Fruit fly (Drosophila melanogaster) whole organism, wandering third instar larva: Measurements from ENCODE around the gene mex1.

Source experiments
- Abd-B ChIP-seq: fragments of >200 bp; optimal IDR thresholded peaks from 2 replicates; lab custom pipeline; 2017; ENCODE audit warnings: missing biosample characterization, missing genetic modification characterization
- CG32264 ChIP-seq: fragments of 200-800 bp; sonication (Bioruptor generic); optimal IDR thresholded peaks from 2 replicates; lab custom pipeline; 2016; ENCODE audit warnings: missing biosample characterization, missing genetic modification characterization
- CG9705 ChIP-seq: fragments of 200-800 bp; sonication (Bioruptor generic); optimal IDR thresholded peaks from 2 replicates; lab custom pipeline; 2018; ENCODE audit warnings: missing biosample characterization, mild to moderate bottlenecking, missing genetic modification characterization
- CrebA ChIP-seq: fragments of 200-800 bp; sonication (Bioruptor generic); optimal IDR thresholded peaks from 2 replicates; lab custom pipeline; 2016; ENCODE audit warnings: missing biosample characterization, mild to moderate bottlenecking, missing genetic modification characterization, borderline replicate concordance
- Dfd ChIP-seq: fragments of >200 bp; optimal IDR thresholded peaks from 2 replicates; lab custom pipeline; 2017; ENCODE audit warnings: missing biosample characterization, missing genetic modification characterization
- Dif ChIP-seq: fragments of 200-275, 200-300 bp; sonication (Bioruptor generic); optimal IDR thresholded peaks from 2 replicates; lab custom pipeline; 2018; ENCODE audit warnings: missing biosample characterization, missing genetic modification characterization; ENCODE audit not compliant: partially characterized antibody
- GATAd ChIP-seq: sonication (Bioruptor generic); optimal IDR thresholded peaks from 2 replicates; lab custom pipeline; 2016; ENCODE audit warnings: missing biosample characterization, missing genetic modification characterization
- HLH106 ChIP-seq: fragments of 200-800 bp; optimal IDR thresholded peaks from 3 replicates; lab custom pipeline; 2019; ENCODE audit warnings: missing biosample characterization, mild to moderate bottlenecking, missing genetic modification characterization, moderate library complexity
- Hnf4 ChIP-seq: fragments of 200-800 bp; sonication (Bioruptor generic); optimal IDR thresholded peaks from 2 replicates; lab custom pipeline; 2016; ENCODE audit warnings: missing biosample characterization, mild to moderate bottlenecking, missing genetic modification characterization
- Hr78 ChIP-seq: fragments of >200 bp; optimal IDR thresholded peaks from 2 replicates; lab custom pipeline; 2017; ENCODE audit warnings: missing biosample characterization, missing genetic modification characterization
- Hr83 ChIP-seq: fragments of 200-300 bp; sonication (Bioruptor generic); optimal IDR thresholded peaks from 2 replicates; lab custom pipeline; 2016; ENCODE audit warnings: missing biosample characterization, mild to moderate bottlenecking, missing genetic modification characterization, moderate library complexity; ENCODE audit not compliant: poor library complexity, severe bottlenecking
- Jra ChIP-seq: sonication (Bioruptor generic); optimal IDR thresholded peaks from 2 replicates; lab custom pipeline; 2016; ENCODE audit warnings: missing biosample characterization, missing genetic modification characterization
- Mio ChIP-seq: sonication (Bioruptor generic); optimal IDR thresholded peaks from 2 replicates; lab custom pipeline; 2016; ENCODE audit warnings: missing biosample characterization, missing genetic modification characterization
- Myc ChIP-seq: fragments of >200 bp; optimal IDR thresholded peaks from 2 replicates; lab custom pipeline; 2017
- N ChIP-seq: fragments of >200 bp; optimal IDR thresholded peaks from 2 replicates; lab custom pipeline; 2018; ENCODE audit warnings: missing biosample characterization, missing external identifiers, missing genetic modification characterization
- OdsH ChIP-seq: fragments of 200-800 bp; sonication (Bioruptor generic); optimal IDR thresholded peaks from 2 replicates; lab custom pipeline; 2016; ENCODE audit warnings: missing biosample characterization, mild to moderate bottlenecking, missing genetic modification characterization
- Rel ChIP-seq, 2 experiments: fragments of 200-800 bp; sonication (Bioruptor generic) in 1 of 2; optimal IDR thresholded peaks; 2 replicates in 1 of 2; 3 replicates in 1 of 2; lab custom pipeline; 2016 to 2019; ENCODE audit warnings: mild to moderate bottlenecking in 2 of 2, missing biosample characterization in 2 of 2, missing genetic modification characterization in 2 of 2, moderate library complexity in 1 of 2
- Sp1 ChIP-seq: fragments of 200-800 bp; sonication (Bioruptor generic); optimal IDR thresholded peaks from 3 replicates; lab custom pipeline; 2019; ENCODE audit warnings: missing biosample characterization, mild to moderate bottlenecking, missing genetic modification characterization, moderate library complexity
- Vsx2 ChIP-seq: fragments of 200-300, 225-300 bp; sonication (Bioruptor generic); optimal IDR thresholded peaks from 2 replicates; lab custom pipeline; 2018; ENCODE audit warnings: missing biosample characterization, missing genetic modification characterization; ENCODE audit not compliant: partially characterized antibody
- br ChIP-seq: fragments of 200-800 bp; sonication (Bioruptor generic); optimal IDR thresholded peaks from 2 replicates; lab custom pipeline; 2016; ENCODE audit warnings: missing biosample characterization, missing genetic modification characterization
- brk ChIP-seq: fragments of 200-800 bp; sonication (Bioruptor generic); optimal IDR thresholded peaks from 2 replicates; lab custom pipeline; 2016; ENCODE audit warnings: missing biosample characterization, mild to moderate bottlenecking, missing genetic modification characterization
- dl ChIP-seq, 2 experiments: fragments of 175-275, 200-275 bp in 1 of 2; fragments of 200-275 bp in 1 of 2; sonication (Bioruptor generic); optimal IDR thresholded peaks; lab custom pipeline; 2018; ENCODE audit warnings: mild to moderate bottlenecking in 2 of 2, missing biosample characterization in 2 of 2, missing genetic modification characterization in 2 of 2, moderate library complexity in 2 of 2; ENCODE audit not compliant: partially characterized antibody in 2 of 2, insufficient read depth in 1 of 2
- dmrt93B ChIP-seq: fragments of 200-800 bp; sonication (Bioruptor generic); optimal IDR thresholded peaks from 2 replicates; lab custom pipeline; 2018; ENCODE audit warnings: missing biosample characterization, mild to moderate bottlenecking, missing genetic modification characterization
- dsf ChIP-seq: sonication (Bioruptor generic); optimal IDR thresholded peaks from 2 replicates; lab custom pipeline; 2016; ENCODE audit warnings: missing biosample characterization, missing genetic modification characterization, borderline replicate concordance
- ey ChIP-seq: fragments of 200-800 bp; sonication (Bioruptor generic); optimal IDR thresholded peaks from 2 replicates; lab custom pipeline; 2016; ENCODE audit warnings: missing biosample characterization, missing genetic modification characterization
- foxo ChIP-seq, 2 experiments: fragments of 200-800 bp; sonication (Bioruptor generic); optimal IDR thresholded peaks; 2 replicates in 1 of 2; 3 replicates in 1 of 2; lab custom pipeline; 2016 to 2017; ENCODE audit warnings: missing biosample characterization in 2 of 2, missing genetic modification characterization in 2 of 2
- fru ChIP-seq: fragments of 200-800 bp; sonication (Bioruptor generic); optimal IDR thresholded peaks from 3 replicates; lab custom pipeline; 2016; ENCODE audit warnings: missing biosample characterization, mild to moderate bottlenecking, missing genetic modification characterization
- h ChIP-seq: fragments of 200-800 bp; sonication (Bioruptor generic); optimal IDR thresholded peaks from 3 replicates; lab custom pipeline; 2016; ENCODE audit warnings: missing biosample characterization, mild to moderate bottlenecking, missing genetic modification characterization
- jim ChIP-seq: fragments of 175-275, 200-325 bp; sonication (Bioruptor generic); optimal IDR thresholded peaks from 2 replicates; lab custom pipeline; 2016; ENCODE audit warnings: missing biosample characterization, mild to moderate bottlenecking, missing genetic modification characterization
- lola ChIP-seq: fragments of >200 bp; optimal IDR thresholded peaks from 2 replicates; lab custom pipeline; 2017; ENCODE audit warnings: missing biosample characterization, missing genetic modification characterization
- pan ChIP-seq: fragments of >200 bp; optimal IDR thresholded peaks from 2 replicates; lab custom pipeline; 2017
- psq ChIP-seq: fragments of 200-800 bp; sonication (Bioruptor generic); optimal IDR thresholded peaks from 3 replicates; lab custom pipeline; 2017; ENCODE audit warnings: missing biosample characterization, mild to moderate bottlenecking, missing genetic modification characterization, moderate library complexity
- rgr ChIP-seq: fragments of 200-800 bp; sonication (Bioruptor generic); optimal IDR thresholded peaks from 3 replicates; lab custom pipeline; 2016; ENCODE audit warnings: missing biosample characterization, mild to moderate bottlenecking, missing genetic modification characterization
- sage ChIP-seq: fragments of 200-800 bp; sonication (Bioruptor generic); optimal IDR thresholded peaks from 2 replicates; lab custom pipeline; 2016; ENCODE audit warnings: missing biosample characterization, mild to moderate bottlenecking, missing genetic modification characterization
- sv ChIP-seq: fragments of 200-800 bp; sonication (Bioruptor generic); optimal IDR thresholded peaks from 3 replicates; lab custom pipeline; 2016; ENCODE audit warnings: missing biosample characterization, missing genetic modification characterization
- tai ChIP-seq: sonication (Bioruptor generic); optimal IDR thresholded peaks from 2 replicates; lab custom pipeline; 2016; ENCODE audit warnings: missing biosample characterization, missing genetic modification characterization
- usp ChIP-seq: fragments of >200 bp; optimal IDR thresholded peaks from 2 replicates; lab custom pipeline; 2017; ENCODE audit warnings: missing biosample characterization, missing genetic modification characterization
- woc ChIP-seq: sonication (Bioruptor generic); optimal IDR thresholded peaks from 2 replicates; lab custom pipeline; 2016; ENCODE audit warnings: missing biosample characterization, mild to moderate bottlenecking, missing genetic modification characterization

mex1 gene

dm6 chr3L:15519492-15519891 is at the start of gene mex1:
mex1 (minus strand) TSS chr3L:15519592.
- TF ChIP-seq Hnf4 (GFP tag; lab: Kevin White, UChicago), result no peak
- TF ChIP-seq tai (GFP tag; lab: Kevin White, UChicago), result no peak
- TF ChIP-seq brk (GFP tag; lab: Kevin White, UChicago), result no peak
- no peak for TF ChIP-seq br (GFP tag; lab: Kevin White, UChicago)
- TF ChIP-seq lola, result no peak
- no peak for TF ChIP-seq Mio (GFP tag; lab: Kevin White, UChicago)
- no peak for TF ChIP-seq Vsx2
- TF ChIP-seq Hr83 (GFP tag; lab: Kevin White, UChicago), result no peak
- TF ChIP-seq GATAd (GFP tag; lab: Kevin White, UChicago), result no peak
- TF ChIP-seq usp (GFP tag; lab: Kevin White, UChicago), result no peak
- no peak for TF ChIP-seq jim (GFP tag; lab: Kevin White, UChicago)
- TF ChIP-seq Myc (lab: Kevin White, UChicago), result no peak

- no peak for TF ChIP-seq Rel (GFP tag; optimal IDR thresholded peaks at IDR 0.05; lab: Kevin White, UChicago)
- peak; percentile 77 for TF ChIP-seq Rel (tag; optimal IDR thresholded peaks at IDR 0.05; lab: Kevin White, UChicago)
- no peak for TF ChIP-seq Mio (GFP tag; lab: Kevin White, UChicago)
Measured at dm6 chr3L:15568748-15569147, 49.4 kb upstream of the mex1 start.

- TF ChIP-seq CG9705 (GFP tag; lab: Kevin White, UChicago) (no peak), OdsH (GFP tag; lab: Kevin White, UChicago) (peak; percentile 19), dl (GFP tag; optimal IDR thresholded peaks at IDR 0.05; lab: Kevin White, UChicago; ENCODE audit: insufficient read depth in 1 of 2, partially characterized antibody in 2 of 2) (no peak), sage (GFP tag; lab: Kevin White, UChicago) (no peak), rgr (GFP tag; lab: Kevin White, UChicago) (peak; percentile 68), Hr83 (GFP tag; lab: Kevin White, UChicago) (peak; percentile 90), jim (GFP tag; lab: Kevin White, UChicago) (peak; percentile 28), CG32264 (GFP tag; lab: Kevin White, UChicago) (peak; percentile 32), Sp1 (peak; percentile 55), br (GFP tag; lab: Kevin White, UChicago) (peak; percentile 47), Rel (GFP tag; optimal IDR thresholded peaks at IDR 0.05; lab: Kevin White, UChicago) (peak; percentile 36), Rel (tag; optimal IDR thresholded peaks at IDR 0.05; lab: Kevin White, UChicago) (no peak), psq (GFP tag; lab: Kevin White, UChicago) (peak; percentile 66), h (GFP tag; lab: Kevin White, UChicago) (peak; percentile 66)
Measured at dm6 chr3L:15566484-15566955, 47.1 kb upstream of the mex1 start.

- TF ChIP-seq OdsH (GFP tag; lab: Kevin White, UChicago), result no peak
- no peak for TF ChIP-seq Myc (lab: Kevin White, UChicago)
- no peak for TF ChIP-seq Dif (GFP tag; lab: Kevin White, UChicago)
- TF ChIP-seq N (GFP tag; lab: Kevin White, UChicago), result peak; percentile 53
- no peak for TF ChIP-seq h (GFP tag; lab: Kevin White, UChicago)
- TF ChIP-seq sv (GFP tag; lab: Kevin White, UChicago), result peak; percentile 18
- no peak for TF ChIP-seq Rel (GFP tag; optimal IDR thresholded peaks at IDR 0.05; lab: Kevin White, UChicago)
- TF ChIP-seq Rel (tag; optimal IDR thresholded peaks at IDR 0.05; lab: Kevin White, UChicago), result peak; percentile 89
- peak; percentile 60 for TF ChIP-seq Hr83 (GFP tag; lab: Kevin White, UChicago)
- TF ChIP-seq Dfd (GFP tag; lab: Kevin White, UChicago), result no peak
- TF ChIP-seq woc (GFP tag; lab: Kevin White, UChicago), result peak; percentile 19
- TF ChIP-seq fru (GFP tag; lab: Kevin White, UChicago), result peak; percentile 32
- no peak for TF ChIP-seq br (GFP tag; lab: Kevin White, UChicago)
- peak; percentile 37 for TF ChIP-seq HLH106 (tag; lab: Kevin White, UChicago)
- TF ChIP-seq brk (GFP tag; lab: Kevin White, UChicago), result no peak
- no peak for TF ChIP-seq Mio (GFP tag; lab: Kevin White, UChicago)
- TF ChIP-seq Hr78 (GFP tag; lab: Kevin White, UChicago), result peak; percentile 32
- no peak for TF ChIP-seq jim (GFP tag; lab: Kevin White, UChicago)
- TF ChIP-seq ey (GFP tag; lab: Kevin White, UChicago), result peak; percentile 18
- TF ChIP-seq dl (GFP tag; optimal IDR thresholded peaks at IDR 0.05; lab: Kevin White, UChicago; ENCODE audit: insufficient read depth in 1 of 2, partially characterized antibody in 2 of 2), result no peak
- TF ChIP-seq Abd-B, result no peak
- TF ChIP-seq dsf (GFP tag; lab: Kevin White, UChicago), result peak; percentile 21
- TF ChIP-seq sage (GFP tag; lab: Kevin White, UChicago), result no peak
- peak; percentile 36 for TF ChIP-seq Hnf4 (GFP tag; lab: Kevin White, UChicago)
- no peak for TF ChIP-seq CG9705 (GFP tag; lab: Kevin White, UChicago)
- TF ChIP-seq GATAd (GFP tag; lab: Kevin White, UChicago), result no peak
- TF ChIP-seq psq (GFP tag; lab: Kevin White, UChicago), result no peak
- no peak for TF ChIP-seq dmrt93B (GFP tag; lab: Kevin White, UChicago)
- TF ChIP-seq pan (lab: Kevin White, UChicago), result no peak
- TF ChIP-seq Sp1, result no peak
- no peak for TF ChIP-seq usp (GFP tag; lab: Kevin White, UChicago)
- TF ChIP-seq foxo (GFP tag; optimal IDR thresholded peaks at IDR 0.05; lab: Kevin White, UChicago), result peak in 1 of 2 experiments; percentile 44
- no peak for TF ChIP-seq Vsx2
- TF ChIP-seq Jra (GFP tag; lab: Kevin White, UChicago), result no peak
- TF ChIP-seq CrebA (GFP tag; lab: Kevin White, UChicago), result no peak
- no peak for TF ChIP-seq CG32264 (GFP tag; lab: Kevin White, UChicago)
Measured at dm6 chr3L:15565829-15566433, 46.5 kb upstream of the mex1 start, which contains the start of gene dop. dop (plus strand) TSS chr3L:15566013.
